Worm (Caenorhabditis elegans) whole organism, L4 larva: ENCODE results near the gene Y57G11A.4.

Experiments used
- F26F4.8 ChIP-seq: fragments of 200-800 bp; sonication (Bioruptor generic); conservative IDR thresholded peaks from 2 replicates; pipeline ENCODE4 v1.3.6; 2022; ENCODE audit warnings: missing genetic modification characterization, missing compliant biosample characterization
- R02D3.7 ChIP-seq: fragments of 150-350 bp; sonication (generic microtip); optimal IDR thresholded peaks from 3 replicates; lab custom pipeline; 2014; ENCODE audit warnings: missing biosample characterization, missing genetic modification characterization
- aly-2 ChIP-seq: sonication (generic microtip); optimal IDR thresholded peaks from 2 replicates; lab custom pipeline; 2018; ENCODE audit warnings: missing biosample characterization, missing genetic modification characterization
- ceh-32 ChIP-seq: sonication (generic microtip); optimal IDR thresholded peaks from 2 replicates; lab custom pipeline; 2016; ENCODE audit warnings: mild to moderate bottlenecking, missing genetic modification characterization, missing compliant biosample characterization; ENCODE audit not compliant: poor library complexity
- ceh-62 ChIP-seq: sonication (generic microtip); optimal IDR thresholded peaks from 2 replicates; lab custom pipeline; 2017; ENCODE audit warnings: missing biosample characterization, missing genetic modification characterization
- dpl-1 ChIP-seq: fragments of 150-350 bp; optimal IDR thresholded peaks from 2 replicates; lab custom pipeline; 2014; ENCODE audit warnings: missing biosample characterization, missing genetic modification reagents, missing genetic modification characterization
- egl-27 ChIP-seq: sonication (generic microtip); optimal IDR thresholded peaks from 3 replicates; lab custom pipeline; 2017; ENCODE audit warnings: missing biosample characterization, missing genetic modification reagents, missing genetic modification characterization
- hif-1 ChIP-seq, 2 experiments: sonication (generic microtip); optimal IDR thresholded peaks; 2 replicates each; lab custom pipeline; 2016 to 2017; ENCODE audit warnings: missing compliant biosample characterization in 2 of 2, missing genetic modification characterization in 2 of 2, missing genetic modification reagents in 2 of 2, missing genotype in 2 of 2, mild to moderate bottlenecking in 1 of 2
- lin-13 ChIP-seq: fragments of 150-350 bp; optimal IDR thresholded peaks from 2 replicates; lab custom pipeline; 2014; ENCODE audit warnings: missing biosample characterization, missing genetic modification reagents, missing genetic modification characterization
- mdt-29 ChIP-seq: fragments of 200-800 bp; sonication (Bioruptor generic); IDR thresholded peaks from 2 replicates; pipeline ENCODE4 v1.3.6; 2022; ENCODE audit warnings: missing genetic modification reagents, missing genetic modification characterization, missing compliant biosample characterization
- nhr-76 ChIP-seq: fragments of 150-350 bp; optimal IDR thresholded peaks from 2 replicates; lab custom pipeline; 2014; ENCODE audit warnings: missing biosample characterization, missing genetic modification characterization
- set-16 ChIP-seq: fragments of 200-800 bp; sonication (Bioruptor generic); IDR thresholded peaks from 2 replicates; pipeline ENCODE4 v1.3.6; 2022; ENCODE audit warnings: missing genetic modification reagents, missing genetic modification characterization, missing compliant biosample characterization
- unc-130 ChIP-seq: sonication (generic microtip); optimal IDR thresholded peaks from 2 replicates; lab custom pipeline; 2016; ENCODE audit warnings: missing genetic modification reagents, missing genetic modification characterization, missing compliant biosample characterization
- unc-62 ChIP-seq, 3 experiments: fragments of 150-350 bp in 1 of 3; sonication (generic microtip); optimal IDR thresholded peaks in 2 of 3; peaks in 1 of 3; 1 replicate in 1 of 3; 2 replicates in 2 of 3; lab custom pipeline; 2014 to 2017; ENCODE audit warnings: missing biosample characterization in 3 of 3, missing genetic modification characterization in 3 of 3, missing genetic modification reagents in 3 of 3, missing genotype in 1 of 3

ce11 chrIV:14495474-14495873, 13.4 kb downstream of the Y57G11A.4 start:
- no peak for TF ChIP-seq R02D3.7 (tag; lab: Kevin White, UChicago)
- no peak for TF ChIP-seq egl-27 (tag; lab: Kevin White, UChicago)
- no peak for TF ChIP-seq ceh-62 (tag; lab: Kevin White, UChicago)
- TF ChIP-seq hif-1 (tag; optimal IDR thresholded peaks at IDR 0.05; lab: Kevin White, UChicago) = no peak
- TF ChIP-seq nhr-76 = no peak
- TF ChIP-seq dpl-1 (GFP tag; lab: Kevin White, UChicago) = no peak
- no peak for TF ChIP-seq ceh-32 (tag; lab: Kevin White, UChicago)
- no peak for TF ChIP-seq unc-130 (GFP tag; lab: Kevin White, UChicago)
- TF ChIP-seq lin-13 = no peak
- TF ChIP-seq set-16 (GFP tag; lab: Robert Waterston, UW) = no peak
- no peak for TF ChIP-seq F26F4.8 (GFP tag; lab: Robert Waterston, UW)
- no peak for TF ChIP-seq mdt-29 (GFP tag; lab: Robert Waterston, UW)
- no peak for TF ChIP-seq aly-2 (tag; lab: Kevin White, UChicago)
- TF ChIP-seq unc-62 (GFP tag; optimal IDR thresholded peaks at IDR 0.05 in 1 of 2; lab: Kevin White, UChicago) = peak in 1 of 2 experiments; percentile 49
- no peak for TF ChIP-seq unc-62 (tag; optimal IDR thresholded peaks at IDR 0.05; lab: Kevin White, UChicago)
